Fruit fly (Drosophila melanogaster) Kc167 (cell line): ENCODE data around the gene Acbp1.

Experiments
- Myc ChIP-seq: fragments of >200 bp; optimal IDR thresholded peaks from 2 replicates; lab custom pipeline; 2017; ENCODE audit warnings: missing external identifiers
- h ChIP-seq: fragments of >200 bp; optimal IDR thresholded peaks from 3 replicates; lab custom pipeline; 2018; ENCODE audit warnings: missing external identifiers
- insv ChIP-seq: fragments of >200 bp; optimal IDR thresholded peaks from 3 replicates; lab custom pipeline; 2018; ENCODE audit warnings: missing external identifiers
- psq ChIP-seq: fragments of >200 bp; optimal IDR thresholded peaks from 2 replicates; lab custom pipeline; 2017; ENCODE audit warnings: missing external identifiers
- ttk ChIP-seq: sonication (Bioruptor generic); optimal IDR thresholded peaks from 2 replicates; lab custom pipeline; 2017; ENCODE audit warnings: missing external identifiers

dm6 chr2L:8165800-8166576 is 3.7 kb upstream of the Acbp1 start:
- TF ChIP-seq h (lab: Kevin White, UChicago) (no peak), Myc (lab: Kevin White, UChicago) (no peak), psq (no peak), insv (no peak), ttk (no peak)
